Fruit fly (Drosophila melanogaster) whole organism, embryonic: ENCODE measurements around the gene CG11970.

Experiments used
- Adf1 ChIP-seq: fragments of 200-800 bp; sonication (Bioruptor generic); IDR thresholded peaks from 2 replicates; pipeline ENCODE4 v1.3.6; 2022; ENCODE audit warnings: missing biosample characterization, missing genetic modification characterization
- Atf3 ChIP-seq: fragments of 200-800 bp; sonication (Bioruptor generic); optimal IDR thresholded peaks from 3 replicates; lab custom pipeline; 2016; ENCODE audit warnings: missing biosample characterization, missing genetic modification characterization
- B-H1 ChIP-seq: fragments of 200-800 bp; sonication (Bioruptor generic); IDR thresholded peaks from 3 replicates; pipeline ENCODE4 v1.3.6; 2022; ENCODE audit warnings: missing biosample characterization, missing genetic modification characterization
- CG1024 ChIP-seq: fragments of 200-800 bp; sonication (Bioruptor generic); IDR thresholded peaks from 2 replicates; pipeline ENCODE4 v1.3.6; 2022; ENCODE audit warnings: missing biosample characterization, missing genetic modification characterization
- CG10366 ChIP-seq: fragments of 200-800 bp; sonication (Bioruptor generic); IDR thresholded peaks from 2 replicates; pipeline ENCODE4 v1.3.6; 2022; ENCODE audit warnings: missing biosample characterization, missing genetic modification characterization
- CG12219 ChIP-seq: fragments of 200-800 bp; sonication (Bioruptor generic); optimal IDR thresholded peaks from 3 replicates; lab custom pipeline; 2018; ENCODE audit warnings: missing biosample characterization, mild to moderate bottlenecking, missing genetic modification characterization
- CG12236 ChIP-seq: fragments of 200-800 bp; sonication (Bioruptor generic); optimal IDR thresholded peaks from 2 replicates; lab custom pipeline; 2016; ENCODE audit warnings: missing biosample characterization, missing genetic modification characterization
- CG14965 ChIP-seq: fragments of 200-800 bp; sonication (Bioruptor generic); optimal IDR thresholded peaks from 2 replicates; lab custom pipeline; 2016; ENCODE audit warnings: missing biosample characterization, missing genetic modification characterization, borderline replicate concordance
- CG15011 ChIP-seq: fragments of 200-800 bp; sonication (Bioruptor generic); optimal IDR thresholded peaks from 3 replicates; lab custom pipeline; 2018; ENCODE audit warnings: missing biosample characterization, mild to moderate bottlenecking, missing genetic modification characterization
- CG2712 ChIP-seq: fragments of 200-800 bp; optimal IDR thresholded peaks from 3 replicates; lab custom pipeline; 2019; ENCODE audit warnings: missing biosample characterization, mild to moderate bottlenecking, missing genetic modification characterization, moderate library complexity
- CG33213 ChIP-seq: fragments of 200-800 bp; sonication (Bioruptor generic); optimal IDR thresholded peaks from 3 replicates; lab custom pipeline; 2016; ENCODE audit warnings: missing biosample characterization, missing genetic modification characterization
- CG4328 ChIP-seq: fragments of 200-800 bp; sonication (Bioruptor generic); optimal IDR thresholded peaks from 3 replicates; lab custom pipeline; 2017; ENCODE audit warnings: missing biosample characterization, missing genetic modification reagents, missing genetic modification characterization
- CG4617 ChIP-seq: fragments of 200-800 bp; sonication (Bioruptor generic); optimal IDR thresholded peaks from 3 replicates; lab custom pipeline; 2016; ENCODE audit warnings: missing biosample characterization, missing genetic modification characterization, borderline replicate concordance
- CG4707 ChIP-seq: fragments of 200-800 bp; sonication (Bioruptor generic); optimal IDR thresholded peaks from 2 replicates; lab custom pipeline; 2018; ENCODE audit warnings: missing biosample characterization, mild to moderate bottlenecking, missing genetic modification characterization, moderate library complexity
- CG4730 ChIP-seq: fragments of 200-800 bp; sonication (Bioruptor generic); IDR thresholded peaks from 2 replicates; pipeline ENCODE4 v1.3.6; 2022; ENCODE audit warnings: missing biosample characterization, missing genetic modification characterization
- CG4820 ChIP-seq: fragments of 200-800 bp; sonication (Bioruptor generic); optimal IDR thresholded peaks from 3 replicates; lab custom pipeline; 2016; ENCODE audit warnings: missing biosample characterization, missing genetic modification characterization
- CG5953 ChIP-seq: fragments of 200-800 bp; sonication (Bioruptor generic); IDR thresholded peaks from 2 replicates; pipeline ENCODE4 v1.3.6; 2022; ENCODE audit warnings: missing biosample characterization, missing genetic modification characterization
- CG6272 ChIP-seq: fragments of 200-800 bp; sonication (Bioruptor generic); IDR thresholded peaks from 2 replicates; pipeline ENCODE4 v1.3.6; 2022; ENCODE audit warnings: missing biosample characterization, missing genetic modification characterization
- CG6813 ChIP-seq: fragments of 200-800 bp; sonication (Bioruptor generic); optimal IDR thresholded peaks from 2 replicates; lab custom pipeline; 2017; ENCODE audit warnings: missing biosample characterization, missing genetic modification characterization, mild to moderate bottlenecking, moderate library complexity, missing genetic modification reagents
- CG8089 ChIP-seq: fragments of 200-800 bp; sonication (Bioruptor generic); optimal IDR thresholded peaks from 3 replicates; lab custom pipeline; 2016; ENCODE audit warnings: missing biosample characterization, missing genetic modification characterization
- CG8281 ChIP-seq: fragments of 200-800 bp; sonication (Bioruptor generic); optimal IDR thresholded peaks from 2 replicates; lab custom pipeline; 2018; ENCODE audit warnings: missing biosample characterization, mild to moderate bottlenecking, missing genetic modification characterization, moderate library complexity
- CG8290 ChIP-seq, 3 experiments: fragments of 200-800 bp; sonication (Bioruptor generic); optimal IDR thresholded peaks; 2 replicates each; lab custom pipeline; 2016 to 2019; ENCODE audit warnings: missing biosample characterization in 3 of 3, missing genetic modification characterization in 3 of 3, mild to moderate bottlenecking in 2 of 3, moderate library complexity in 1 of 3
- CG8924 ChIP-seq: fragments of 200-800 bp; optimal IDR thresholded peaks from 3 replicates; lab custom pipeline; 2019; ENCODE audit warnings: missing biosample characterization, mild to moderate bottlenecking, missing genetic modification characterization, moderate library complexity
- CG8944 ChIP-seq: fragments of 200-800 bp; sonication (Bioruptor generic); optimal IDR thresholded peaks from 3 replicates; lab custom pipeline; 2016; ENCODE audit warnings: missing biosample characterization, missing genetic modification characterization
- CG9876 ChIP-seq: fragments of 200-800 bp; sonication (Bioruptor generic); optimal IDR thresholded peaks from 2 replicates; lab custom pipeline; 2016; ENCODE audit warnings: missing biosample characterization, missing genetic modification characterization
- CTCF ChIP-seq: fragments of 200-800 bp; sonication (Bioruptor generic); optimal IDR thresholded peaks from 2 replicates; lab custom pipeline; 2017; ENCODE audit warnings: missing biosample characterization, mild to moderate bottlenecking, missing genetic modification characterization, moderate library complexity
- Deaf1 ChIP-seq: fragments of 200-800 bp; optimal IDR thresholded peaks from 3 replicates; lab custom pipeline; 2019; ENCODE audit warnings: missing biosample characterization, mild to moderate bottlenecking, missing genetic modification characterization, moderate library complexity
- Doc2 ChIP-seq: fragments of 200-800 bp; sonication (Bioruptor generic); IDR thresholded peaks from 2 replicates; pipeline ENCODE4 v1.3.6; 2022; ENCODE audit warnings: missing biosample characterization, missing genetic modification characterization
- HLH54F ChIP-seq: fragments of 200-800 bp; sonication (Bioruptor generic); optimal IDR thresholded peaks from 3 replicates; lab custom pipeline; 2016; ENCODE audit warnings: missing biosample characterization, missing genetic modification characterization
- HLHmδ ChIP-seq: fragments of 200-800 bp; sonication (Bioruptor generic); optimal IDR thresholded peaks from 2 replicates; lab custom pipeline; 2018; ENCODE audit warnings: missing biosample characterization, mild to moderate bottlenecking, missing genetic modification characterization, moderate library complexity
- MTF-1 ChIP-seq: fragments of 200-800 bp; sonication (Bioruptor generic); optimal IDR thresholded peaks from 2 replicates; lab custom pipeline; 2018; ENCODE audit warnings: missing biosample characterization, mild to moderate bottlenecking, missing genetic modification characterization, borderline replicate concordance
- Mes4 ChIP-seq: fragments of 200-800 bp; sonication (Bioruptor generic); optimal IDR thresholded peaks from 2 replicates; lab custom pipeline; 2016; ENCODE audit warnings: missing biosample characterization, missing genetic modification characterization
- NfI ChIP-seq: fragments of 200-800 bp; sonication (Bioruptor generic); optimal IDR thresholded peaks from 3 replicates; lab custom pipeline; 2018; ENCODE audit warnings: missing biosample characterization, mild to moderate bottlenecking, missing genetic modification characterization, moderate library complexity
- Oli ChIP-seq: fragments of 200-800 bp; sonication (Bioruptor generic); optimal IDR thresholded peaks from 2 replicates; lab custom pipeline; 2018; ENCODE audit warnings: missing biosample characterization, mild to moderate bottlenecking, missing genetic modification characterization, moderate library complexity
- Ssrp ChIP-seq: fragments of 200-800 bp; sonication (Bioruptor generic); optimal IDR thresholded peaks from 2 replicates; lab custom pipeline; 2018; ENCODE audit warnings: missing biosample characterization, mild to moderate bottlenecking, missing genetic modification characterization, moderate library complexity
- ac ChIP-seq: fragments of 200-800 bp; sonication (Bioruptor generic); optimal IDR thresholded peaks from 3 replicates; lab custom pipeline; 2017; ENCODE audit warnings: missing biosample characterization, mild to moderate bottlenecking, missing genetic modification characterization
- aop ChIP-seq: fragments of 200-800 bp; sonication (Bioruptor generic); IDR thresholded peaks from 2 replicates; pipeline ENCODE4 v1.3.6; 2022; ENCODE audit warnings: missing biosample characterization, missing genetic modification characterization
- exex ChIP-seq: fragments of 200-800 bp; sonication (Bioruptor generic); optimal IDR thresholded peaks from 4 replicates; lab custom pipeline; 2018; ENCODE audit warnings: missing biosample characterization, mild to moderate bottlenecking, missing genetic modification characterization, moderate library complexity
- gcm2 ChIP-seq: fragments of 200-800 bp; sonication (Bioruptor generic); optimal IDR thresholded peaks from 2 replicates; lab custom pipeline; 2016; ENCODE audit warnings: missing biosample characterization, missing genetic modification characterization
- grn ChIP-seq: fragments of 200-800 bp; sonication (Bioruptor generic); optimal IDR thresholded peaks from 3 replicates; lab custom pipeline; 2017; ENCODE audit warnings: missing biosample characterization, missing genetic modification characterization
- gt ChIP-seq: fragments of 200-800 bp; sonication (Bioruptor generic); IDR thresholded peaks from 2 replicates; pipeline ENCODE4 v1.3.6; 2022; ENCODE audit warnings: missing biosample characterization, missing genetic modification characterization
- insv ChIP-seq, 2 experiments: fragments of 200-800 bp; sonication (Bioruptor generic); optimal IDR thresholded peaks; 3 replicates each; lab custom pipeline; 2016 to 2018; ENCODE audit warnings: missing biosample characterization in 2 of 2, missing genetic modification characterization in 2 of 2
- lov ChIP-seq, 2 experiments: fragments of 200-800 bp in 1 of 2; fragments of >200 bp in 1 of 2; sonication (Bioruptor generic) in 1 of 2; IDR thresholded peaks in 1 of 2; optimal IDR thresholded peaks in 1 of 2; 2 replicates in 1 of 2; 3 replicates in 1 of 2; pipeline versions ENCODE4 v1.3.6 to Lab custom; 2017 to 2022; ENCODE audit warnings: missing biosample characterization in 1 of 2, missing genetic modification characterization in 1 of 2
- nau ChIP-seq: fragments of 200-800 bp; sonication (Bioruptor generic); optimal IDR thresholded peaks from 3 replicates; lab custom pipeline; 2017; ENCODE audit warnings: missing biosample characterization, mild to moderate bottlenecking, missing genetic modification characterization, missing genetic modification reagents
- pfk ChIP-seq: fragments of 200-800 bp; sonication (Bioruptor generic); optimal IDR thresholded peaks from 2 replicates; lab custom pipeline; 2018; ENCODE audit warnings: missing biosample characterization, mild to moderate bottlenecking, missing genetic modification characterization, moderate library complexity
- pros ChIP-seq: fragments of 200-800 bp; sonication (Bioruptor generic); optimal IDR thresholded peaks from 3 replicates; lab custom pipeline; 2019; ENCODE audit warnings: missing biosample characterization, mild to moderate bottlenecking, missing genetic modification characterization, moderate library complexity
- salm ChIP-seq: fragments of 200-800 bp; sonication (Bioruptor generic); optimal IDR thresholded peaks from 2 replicates; lab custom pipeline; 2018; ENCODE audit warnings: missing biosample characterization, mild to moderate bottlenecking, missing genetic modification characterization
- sc ChIP-seq, 3 experiments: fragments of >200 bp in 2 of 3; fragments of 200-800 bp in 1 of 3; sonication (Bioruptor generic) in 1 of 3; optimal IDR thresholded peaks; 2 replicates in 2 of 3; 3 replicates in 1 of 3; lab custom pipeline; 2017; ENCODE audit warnings: mild to moderate bottlenecking in 1 of 3, missing biosample characterization in 1 of 3, missing genetic modification characterization in 1 of 3, missing genetic modification reagents in 1 of 3
- seq ChIP-seq: fragments of 200-800 bp; sonication (Bioruptor generic); IDR thresholded peaks from 2 replicates; pipeline ENCODE4 v1.3.6; 2022; ENCODE audit warnings: missing biosample characterization, missing genetic modification characterization
- tio ChIP-seq: fragments of 200-800 bp; sonication (Bioruptor generic); optimal IDR thresholded peaks from 2 replicates; lab custom pipeline; 2017; ENCODE audit warnings: missing biosample characterization, missing genetic modification characterization, inconsistent platforms

Gene CG11970

DNA sequence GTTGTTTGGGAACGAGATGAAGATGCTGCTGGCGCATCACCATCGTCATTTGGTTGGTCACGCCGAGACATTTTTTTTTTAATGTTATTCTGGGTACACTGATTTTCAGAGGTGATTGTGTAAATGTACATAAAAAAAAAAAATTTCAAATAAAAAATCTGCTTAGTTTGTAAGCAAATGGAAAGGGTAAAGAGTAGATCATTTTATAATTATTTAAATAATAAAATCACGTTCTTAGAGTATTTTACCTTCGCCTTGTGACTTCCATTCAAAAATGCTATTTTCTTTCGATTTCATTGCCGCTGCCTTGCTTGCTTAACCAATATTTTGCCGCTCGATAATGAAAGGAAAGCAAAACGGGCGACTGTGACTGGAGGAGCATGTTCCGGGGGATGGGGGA is 5.8 kb upstream of the CG11970 start (continued):
- TF ChIP-seq CG10366 (GFP tag; lab: Robert Waterston, UW) (peak; percentile 49; the same call in 1 of the 2 replicates), CG33213 (GFP tag; lab: Kevin White, UChicago) (no peak), CG2712 (tag; lab: Kevin White, UChicago) (peak; percentile 18), CTCF (GFP tag; lab: Kevin White, UChicago) (no peak), gcm2 (GFP tag; lab: Kevin White, UChicago) (no peak), CG9876 (GFP tag; lab: Kevin White, UChicago) (no peak), HLHmδ (no peak), CG12219 (GFP tag; lab: Kevin White, UChicago) (no peak), sc (optimal IDR thresholded peaks at IDR 0.05; lab: Kevin White, UChicago) (no peak), sc (GFP tag; optimal IDR thresholded peaks at IDR 0.05; lab: Kevin White, UChicago) (peak; percentile 3), Doc2 (no peak), CG8089 (GFP tag; lab: Kevin White, UChicago) (no peak), Adf1 (GFP tag; lab: Robert Waterston, UW) (no peak), Atf3 (GFP tag; lab: Kevin White, UChicago) (no peak), Mes4 (GFP tag; lab: Kevin White, UChicago) (no peak), CG4617 (GFP tag; lab: Kevin White, UChicago) (no peak), CG8281 (tag; lab: Kevin White, UChicago) (no peak), NfI (no peak), CG8290 (GFP tag; optimal IDR thresholded peaks at IDR 0.05; lab: Kevin White, UChicago) (no peak), CG8290 (tag; optimal IDR thresholded peaks at IDR 0.05; lab: Kevin White, UChicago) (no peak), CG4730 (no peak), CG8944 (no peak), CG6272 (GFP tag; lab: Robert Waterston, UW) (no peak), CG4707 (GFP tag; lab: Kevin White, UChicago) (peak; percentile 8), lov (optimal IDR thresholded peaks at IDR 0.05; lab: Kevin White, UChicago) (no peak), lov (GFP tag; IDR thresholded peaks at IDR 0.05; lab: Robert Waterston, UW) (no peak), CG6813 (no peak), ac (no peak), pros (no peak), Oli (peak; percentile 37), CG12236 (GFP tag; lab: Kevin White, UChicago) (no peak), pfk (GFP tag; lab: Kevin White, UChicago) (no peak), CG4328 (GFP tag; lab: Kevin White, UChicago) (no peak), salm (tag; lab: Kevin White, UChicago) (no peak), CG15011 (no peak), exex (tag; lab: Kevin White, UChicago) (no peak), insv (GFP tag; optimal IDR thresholded peaks at IDR 0.05; lab: Kevin White, UChicago) (no peak), MTF-1 (no peak), Deaf1 (tag; lab: Kevin White, UChicago) (no peak), Ssrp (tag; lab: Kevin White, UChicago) (peak; percentile 66), gt (GFP tag; lab: Robert Waterston, UW) (no peak), CG8924 (tag; lab: Kevin White, UChicago) (peak; percentile 1), B-H1 (GFP tag; lab: Robert Waterston, UW) (peak; percentile 24; the same call in 1 of the 3 replicates), aop (GFP tag; lab: Robert Waterston, UW) (no peak), HLH54F (no peak), CG1024 (GFP tag; lab: Robert Waterston, UW) (peak; percentile 22; the same call in 1 of the 2 replicates), grn (GFP tag; lab: Kevin White, UChicago) (no peak), CG14965 (GFP tag; lab: Kevin White, UChicago) (no peak), nau (GFP tag; lab: Kevin White, UChicago) (no peak), seq (GFP tag; lab: Robert Waterston, UW) (no peak), CG4820 (GFP tag; lab: Kevin White, UChicago) (no peak), CG5953 (0 out of 2 replicates have a peak, but pooled peaks have one; percentile 37), tio (GFP tag; lab: Kevin White, UChicago) (no peak)
